Fruit fly (Drosophila melanogaster) whole organism, prepupa: ENCODE measurements around the gene pigeon.

Source experiments
- CG10669 ChIP-seq: fragments of 200-800 bp; sonication (Bioruptor generic); optimal IDR thresholded peaks from 3 replicates; lab custom pipeline; 2018; ENCODE audit warnings: missing biosample characterization, mild to moderate bottlenecking, missing genetic modification characterization, moderate library complexity
- CG16779 ChIP-seq: fragments of 200-800 bp; sonication (Bioruptor generic); optimal IDR thresholded peaks from 3 replicates; lab custom pipeline; 2017; ENCODE audit warnings: missing biosample characterization, mild to moderate bottlenecking, missing genetic modification characterization
- CG3919 ChIP-seq: fragments of 200-800 bp; sonication (Bioruptor generic); optimal IDR thresholded peaks from 3 replicates; lab custom pipeline; 2016; ENCODE audit warnings: missing biosample characterization, missing genetic modification characterization
- CG6792 ChIP-seq: fragments of 200-800 bp; sonication (Bioruptor generic); optimal IDR thresholded peaks from 3 replicates; lab custom pipeline; 2016; ENCODE audit warnings: missing biosample characterization, missing genetic modification characterization
- CG6854 ChIP-seq: fragments of 200-800 bp; sonication (Bioruptor generic); optimal IDR thresholded peaks from 2 replicates; lab custom pipeline; 2017; ENCODE audit warnings: missing biosample characterization, mild to moderate bottlenecking, missing genetic modification characterization
- CG7368 ChIP-seq: fragments of 200-800 bp; sonication (Bioruptor generic); optimal IDR thresholded peaks from 3 replicates; lab custom pipeline; 2016; ENCODE audit warnings: missing biosample characterization, missing genetic modification characterization
- CG8119 ChIP-seq: fragments of 200-800 bp; sonication (Bioruptor generic); IDR thresholded peaks from 3 replicates; pipeline ENCODE4 v1.3.6; 2022; ENCODE audit warnings: missing biosample characterization, missing genetic modification characterization
- CG8632 ChIP-seq: fragments of 200-800 bp; sonication (Bioruptor generic); optimal IDR thresholded peaks from 3 replicates; lab custom pipeline; 2016; ENCODE audit warnings: missing biosample characterization, missing genetic modification characterization
- Hr39 ChIP-seq: fragments of 200-800 bp; sonication (Bioruptor generic); optimal IDR thresholded peaks from 2 replicates; lab custom pipeline; 2016; ENCODE audit warnings: missing biosample characterization, missing genetic modification characterization
- OdsH ChIP-seq: fragments of 200-800 bp; sonication (Bioruptor generic); optimal IDR thresholded peaks from 3 replicates; lab custom pipeline; 2016; ENCODE audit warnings: missing biosample characterization, missing genetic modification characterization
- Sox102F ChIP-seq: fragments of 200-800 bp; sonication (Bioruptor generic); optimal IDR thresholded peaks from 2 replicates; lab custom pipeline; 2016; ENCODE audit warnings: missing biosample characterization, mild to moderate bottlenecking, missing genetic modification characterization
- acj6 ChIP-seq: fragments of 200-800 bp; sonication (Bioruptor generic); optimal IDR thresholded peaks from 3 replicates; lab custom pipeline; 2016; ENCODE audit warnings: missing biosample characterization, missing genetic modification characterization
- dsx ChIP-seq: fragments of 200-800 bp; optimal IDR thresholded peaks from 3 replicates; lab custom pipeline; 2019; ENCODE audit warnings: missing biosample characterization, mild to moderate bottlenecking, missing genetic modification characterization, moderate library complexity; ENCODE audit not compliant: poor library complexity, severe bottlenecking
- pdm3 ChIP-seq: fragments of 200-800 bp; sonication (Bioruptor generic); optimal IDR thresholded peaks from 3 replicates; lab custom pipeline; 2016; ENCODE audit warnings: missing biosample characterization, missing genetic modification characterization

DNA sequence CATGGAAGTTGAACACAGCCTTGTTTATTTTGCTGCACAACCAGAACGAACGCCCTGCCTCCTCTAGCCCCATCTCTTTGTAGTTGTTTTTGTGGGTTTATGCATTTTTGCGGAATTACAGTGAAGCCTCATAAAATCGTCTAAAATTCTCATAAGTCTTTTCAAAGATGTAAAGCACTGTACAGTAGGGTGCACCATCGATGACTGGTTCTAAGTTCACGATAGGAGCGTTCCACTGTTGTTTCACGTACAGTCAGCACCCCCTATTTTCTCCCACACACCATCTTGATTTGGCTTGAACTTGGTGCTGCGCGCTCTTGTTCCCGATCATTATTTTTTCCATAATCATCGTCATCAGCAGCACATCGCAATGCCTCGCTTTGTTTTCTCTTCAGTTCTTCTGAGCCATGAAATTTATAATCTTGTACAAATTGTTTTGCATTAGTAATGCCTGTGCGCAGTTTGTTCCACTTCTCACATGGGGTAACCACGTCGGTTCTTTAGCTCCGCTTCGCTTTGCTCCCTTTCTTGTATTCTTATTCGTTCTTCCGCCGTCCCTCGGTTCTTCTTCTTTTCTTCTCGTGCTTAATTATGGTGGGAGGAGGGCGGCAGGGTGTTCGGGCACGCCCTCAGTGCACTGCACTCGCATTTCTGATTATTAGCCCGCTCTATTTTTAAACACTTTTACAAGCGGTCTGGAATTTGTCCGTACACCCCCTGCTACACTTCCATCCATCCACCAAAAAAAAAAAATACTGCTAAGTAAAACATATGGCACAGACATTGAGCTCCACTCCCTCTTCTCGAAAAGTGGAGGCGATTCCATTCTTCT, 22.5 kb upstream of the pigeon start:
- no peak for TF ChIP-seq CG6792 (GFP tag; lab: Kevin White, UChicago)
- no peak for TF ChIP-seq acj6 (GFP tag; lab: Kevin White, UChicago)
- peak; percentile 18 for TF ChIP-seq OdsH
- TF ChIP-seq CG6854 (GFP tag; lab: Kevin White, UChicago) = no peak
- no peak for TF ChIP-seq CG3919 (GFP tag; lab: Kevin White, UChicago)
- no peak for TF ChIP-seq dsx (GFP tag; lab: Kevin White, UChicago)
- TF ChIP-seq CG8119 (GFP tag; lab: Robert Waterston, UW) = 0 out of 3 replicates have a peak, but pooled peaks have one; percentile 21
- TF ChIP-seq CG8632 (GFP tag; lab: Kevin White, UChicago) = no peak
- no peak for TF ChIP-seq Hr39
- no peak for TF ChIP-seq CG7368 (GFP tag; lab: Kevin White, UChicago)
- TF ChIP-seq CG10669 (GFP tag; lab: Kevin White, UChicago) = no peak
- TF ChIP-seq Sox102F (GFP tag; lab: Kevin White, UChicago) = no peak
- peak; percentile 6 for TF ChIP-seq pdm3
- no peak for TF ChIP-seq CG16779 (tag; lab: Kevin White, UChicago)
